Worm (Caenorhabditis elegans) whole organism, L1 larva: ENCODE measurements around the gene F08B12.4.
A peak's percentile ranks its signal among the peaks of the same experiment; 100 is the strongest.

Experiments used
- C04F5.9 ChIP-seq: sonication (generic microtip); optimal IDR thresholded peaks from 2 replicates; lab custom pipeline; 2016; ENCODE audit warnings: missing genetic modification characterization, missing compliant biosample characterization
- C16A3.4 ChIP-seq: fragments of 150-350 bp; optimal IDR thresholded peaks from 2 replicates; lab custom pipeline; 2014; ENCODE audit warnings: missing biosample characterization, missing genetic modification characterization
- C34B4.2 ChIP-seq: sonication (generic microtip); optimal IDR thresholded peaks from 2 replicates; lab custom pipeline; 2017; ENCODE audit warnings: mild to moderate bottlenecking, missing genetic modification characterization, missing compliant biosample characterization
- F16B12.6 ChIP-seq: fragments of 150-350 bp; optimal IDR thresholded peaks from 2 replicates; lab custom pipeline; 2014; ENCODE audit warnings: missing biosample characterization, missing genetic modification characterization
- aha-1 ChIP-seq: fragments of 150-350 bp; optimal IDR thresholded peaks from 2 replicates; lab custom pipeline; 2014; ENCODE audit warnings: missing biosample characterization, missing genetic modification characterization
- ama-1 ChIP-seq: fragments of 150-350 bp; optimal IDR thresholded peaks from 2 replicates; lab custom pipeline; 2014
- blmp-1 ChIP-seq: fragments of 150-350 bp; optimal IDR thresholded peaks from 2 replicates; lab custom pipeline; 2014; ENCODE audit warnings: missing biosample characterization, missing genetic modification characterization
- ceh-82 ChIP-seq, 3 experiments: fragments of 150-350 bp in 1 of 3; sonication (generic microtip) in 2 of 3; optimal IDR thresholded peaks; 2 replicates each; lab custom pipeline; 2014 to 2017; ENCODE audit warnings: missing biosample characterization in 3 of 3, missing genetic modification characterization in 3 of 3
- dpl-1 ChIP-seq, 3 experiments: fragments of 150-350 bp in 2 of 3; sonication (generic microtip) in 1 of 3; optimal IDR thresholded peaks; 2 replicates each; lab custom pipeline; 2014 to 2017; ENCODE audit warnings: missing biosample characterization in 3 of 3, missing genetic modification characterization in 3 of 3, missing genetic modification reagents in 3 of 3
- dsc-1 ChIP-seq: sonication (generic microtip); optimal IDR thresholded peaks from 2 replicates; lab custom pipeline; 2016; ENCODE audit warnings: mild to moderate bottlenecking, missing genetic modification characterization, missing compliant biosample characterization
- efl-1 ChIP-seq, 4 experiments: fragments of 150-350 bp; optimal IDR thresholded peaks in 3 of 4; peaks in 1 of 4; 1 replicate in 1 of 4; 2 replicates in 3 of 4; lab custom pipeline; 2014; ENCODE audit warnings: missing biosample characterization in 2 of 4, missing genetic modification characterization in 2 of 4, missing genetic modification reagents in 2 of 4
- egl-13 ChIP-seq: sonication (generic microtip); optimal IDR thresholded peaks from 2 replicates; lab custom pipeline; 2016; ENCODE audit warnings: missing genotype, missing genetic modification reagents, missing genetic modification characterization, missing compliant biosample characterization
- egl-27 ChIP-seq, 2 experiments: fragments of 150-350 bp in 1 of 2; sonication (generic microtip); optimal IDR thresholded peaks; 3 replicates each; lab custom pipeline; 2017 to 2018; ENCODE audit warnings: missing biosample characterization in 2 of 2, missing genetic modification characterization in 2 of 2, missing genetic modification reagents in 2 of 2
- elt-2 ChIP-seq: sonication (generic microtip); optimal IDR thresholded peaks from 2 replicates; lab custom pipeline; 2016; ENCODE audit warnings: missing genetic modification characterization, mild to moderate bottlenecking, inconsistent platforms, missing compliant biosample characterization, missing genetic modification reagents
- elt-3 ChIP-seq, 6 experiments: fragments of 150-350 bp in 1 of 6; sonication (generic microtip); optimal IDR thresholded peaks; 2 replicates each; lab custom pipeline; 2017 to 2018; ENCODE audit warnings: missing biosample characterization in 6 of 6, missing genetic modification characterization in 6 of 6, inconsistent platforms in 1 of 6
- grh-1 ChIP-seq: fragments of 200-800 bp; sonication (Bioruptor generic); IDR thresholded peaks from 2 replicates; pipeline ENCODE4 v1.3.6; 2022; ENCODE audit warnings: missing genetic modification reagents, missing genetic modification characterization, missing compliant biosample characterization
- irx-1 ChIP-seq: sonication (generic microtip); optimal IDR thresholded peaks from 2 replicates; lab custom pipeline; 2016; ENCODE audit warnings: missing genetic modification characterization, missing compliant biosample characterization
- jun-1 ChIP-seq: fragments of 150-350 bp; optimal IDR thresholded peaks from 2 replicates; lab custom pipeline; 2014; ENCODE audit warnings: missing biosample characterization, missing genetic modification reagents, missing genetic modification characterization
- lin-13 ChIP-seq: fragments of 150-350 bp; optimal IDR thresholded peaks from 2 replicates; lab custom pipeline; 2014; ENCODE audit warnings: missing biosample characterization, missing genetic modification reagents, missing genetic modification characterization
- lin-14 ChIP-seq: fragments of 200-800 bp; sonication (Bioruptor generic); optimal IDR thresholded peaks from 2 replicates; lab custom pipeline; 2018; ENCODE audit warnings: mild to moderate bottlenecking, missing genetic modification characterization, moderate library complexity, missing compliant biosample characterization
- lin-15B ChIP-seq: fragments of 150-350 bp; sonication (generic microtip); optimal IDR thresholded peaks from 3 replicates; lab custom pipeline; 2014; ENCODE audit warnings: missing biosample characterization, missing genetic modification characterization
- lin-35 ChIP-seq, 2 experiments: fragments of 150-350 bp; optimal IDR thresholded peaks; 2 replicates each; lab custom pipeline; 2014; ENCODE audit warnings: missing biosample characterization in 2 of 2, missing genetic modification characterization in 2 of 2, missing genetic modification reagents in 2 of 2
- lin-39 ChIP-seq: fragments of 150-350 bp; optimal IDR thresholded peaks from 2 replicates; lab custom pipeline; 2014; ENCODE audit warnings: missing biosample characterization, missing genetic modification reagents, missing genetic modification characterization
- lir-3 ChIP-seq: sonication (generic microtip); optimal IDR thresholded peaks from 2 replicates; lab custom pipeline; 2016; ENCODE audit warnings: mild to moderate bottlenecking, missing genetic modification characterization, moderate library complexity, missing compliant biosample characterization; ENCODE audit not compliant: poor library complexity
- lsy-2 ChIP-seq, 2 experiments: fragments of 150-350 bp; optimal IDR thresholded peaks; 2 replicates each; lab custom pipeline; 2014; ENCODE audit warnings: missing biosample characterization in 2 of 2, missing genetic modification characterization in 2 of 2
- mdl-1 ChIP-seq, 2 experiments: fragments of 150-350 bp; optimal IDR thresholded peaks; 2 replicates each; lab custom pipeline; 2014 to 2017; ENCODE audit warnings: missing biosample characterization in 2 of 2, missing genetic modification characterization in 2 of 2, inconsistent platforms in 1 of 2
- mep-1 ChIP-seq: fragments of 150-350 bp; optimal IDR thresholded peaks from 2 replicates; lab custom pipeline; 2014; ENCODE audit warnings: missing biosample characterization, missing genetic modification characterization
- nhr-11 ChIP-seq: fragments of 150-350 bp; optimal IDR thresholded peaks from 2 replicates; lab custom pipeline; 2014; ENCODE audit warnings: missing biosample characterization, missing genetic modification characterization
- nhr-19 ChIP-seq: fragments of 200-800 bp; sonication (Bioruptor generic); conservative IDR thresholded peaks from 2 replicates; pipeline ENCODE4 v1.3.6; 2022; ENCODE audit warnings: missing genetic modification characterization, missing compliant biosample characterization
- nhr-20 ChIP-seq: sonication (generic microtip); optimal IDR thresholded peaks from 2 replicates; lab custom pipeline; 2016; ENCODE audit warnings: mild to moderate bottlenecking, missing genetic modification characterization, missing compliant biosample characterization
- nhr-47 ChIP-seq: sonication (generic microtip); optimal IDR thresholded peaks from 2 replicates; lab custom pipeline; 2016; ENCODE audit warnings: mild to moderate bottlenecking, missing genetic modification characterization, moderate library complexity, missing compliant biosample characterization
- nhr-71 ChIP-seq: sonication (generic microtip); optimal IDR thresholded peaks from 2 replicates; lab custom pipeline; 2016; ENCODE audit warnings: mild to moderate bottlenecking, missing genetic modification characterization, moderate library complexity, missing compliant biosample characterization
- nhr-77 ChIP-seq: fragments of 150-350 bp; optimal IDR thresholded peaks from 2 replicates; lab custom pipeline; 2014; ENCODE audit warnings: missing biosample characterization, missing genetic modification characterization
- nhr-85 ChIP-seq: sonication (generic microtip); peaks from one replicate; lab custom pipeline; 2016; ENCODE audit warnings: missing genetic modification characterization, inconsistent platforms, missing compliant biosample characterization
- nhr-90 ChIP-seq: sonication (generic microtip); optimal IDR thresholded peaks from 2 replicates; lab custom pipeline; 2016; ENCODE audit warnings: mild to moderate bottlenecking, missing genetic modification characterization, missing compliant biosample characterization; ENCODE audit not compliant: poor library complexity
- rnt-1 ChIP-seq: sonication (generic microtip); optimal IDR thresholded peaks from 2 replicates; lab custom pipeline; 2016; ENCODE audit warnings: mild to moderate bottlenecking, missing genetic modification characterization, moderate library complexity, missing compliant biosample characterization
- skn-1 ChIP-seq: fragments of 150-350 bp; optimal IDR thresholded peaks from 2 replicates; lab custom pipeline; 2014; ENCODE audit warnings: missing biosample characterization, missing genetic modification characterization
- snu-23 ChIP-seq: sonication (generic microtip); optimal IDR thresholded peaks from 2 replicates; lab custom pipeline; 2016; ENCODE audit warnings: missing genetic modification characterization, missing compliant biosample characterization
- sup-37 ChIP-seq: fragments of 200-800 bp; sonication (Bioruptor generic); optimal IDR thresholded peaks from 2 replicates; lab custom pipeline; 2018; ENCODE audit warnings: mild to moderate bottlenecking, missing genetic modification characterization, missing compliant biosample characterization
- swsn-7 ChIP-seq: sonication (generic microtip); optimal IDR thresholded peaks from 2 replicates; lab custom pipeline; 2016; ENCODE audit warnings: missing genetic modification characterization, missing compliant biosample characterization
- tbx-2 ChIP-seq: sonication (generic microtip); optimal IDR thresholded peaks from 2 replicates; lab custom pipeline; 2016; ENCODE audit warnings: missing genetic modification characterization, missing compliant biosample characterization
- tlp-1 ChIP-seq: fragments of 150-350 bp; optimal IDR thresholded peaks from 2 replicates; lab custom pipeline; 2014; ENCODE audit warnings: missing biosample characterization, missing genetic modification characterization
- unc-130 ChIP-seq: fragments of 150-350 bp; optimal IDR thresholded peaks from 2 replicates; lab custom pipeline; 2017; ENCODE audit warnings: missing biosample characterization, missing genetic modification characterization, inconsistent platforms
- unc-62 ChIP-seq: fragments of 150-350 bp; optimal IDR thresholded peaks from 2 replicates; lab custom pipeline; 2014; ENCODE audit warnings: missing biosample characterization, missing genetic modification reagents, missing genetic modification characterization
- unc-86 ChIP-seq: sonication (generic microtip); optimal IDR thresholded peaks from 2 replicates; lab custom pipeline; 2016; ENCODE audit warnings: missing genetic modification characterization, missing compliant biosample characterization
- vab-15 ChIP-seq: sonication (generic microtip); optimal IDR thresholded peaks from 2 replicates; lab custom pipeline; 2017; ENCODE audit warnings: missing genotype, mild to moderate bottlenecking, missing genetic modification characterization, missing compliant biosample characterization
- xbp-1 ChIP-seq: sonication (generic microtip); optimal IDR thresholded peaks from 2 replicates; lab custom pipeline; 2016; ENCODE audit warnings: missing genetic modification characterization, missing compliant biosample characterization
- ztf-11 ChIP-seq, 2 experiments: sonication (generic microtip); optimal IDR thresholded peaks; 2 replicates each; lab custom pipeline; 2016 to 2017; ENCODE audit warnings: missing genetic modification characterization in 2 of 2, missing biosample characterization in 1 of 2, missing compliant biosample characterization in 1 of 2
- ztf-4 ChIP-seq: fragments of 150-350 bp; optimal IDR thresholded peaks from 2 replicates; lab custom pipeline; 2014; ENCODE audit warnings: missing biosample characterization, missing genetic modification characterization

Gene F08B12.4

DNA sequence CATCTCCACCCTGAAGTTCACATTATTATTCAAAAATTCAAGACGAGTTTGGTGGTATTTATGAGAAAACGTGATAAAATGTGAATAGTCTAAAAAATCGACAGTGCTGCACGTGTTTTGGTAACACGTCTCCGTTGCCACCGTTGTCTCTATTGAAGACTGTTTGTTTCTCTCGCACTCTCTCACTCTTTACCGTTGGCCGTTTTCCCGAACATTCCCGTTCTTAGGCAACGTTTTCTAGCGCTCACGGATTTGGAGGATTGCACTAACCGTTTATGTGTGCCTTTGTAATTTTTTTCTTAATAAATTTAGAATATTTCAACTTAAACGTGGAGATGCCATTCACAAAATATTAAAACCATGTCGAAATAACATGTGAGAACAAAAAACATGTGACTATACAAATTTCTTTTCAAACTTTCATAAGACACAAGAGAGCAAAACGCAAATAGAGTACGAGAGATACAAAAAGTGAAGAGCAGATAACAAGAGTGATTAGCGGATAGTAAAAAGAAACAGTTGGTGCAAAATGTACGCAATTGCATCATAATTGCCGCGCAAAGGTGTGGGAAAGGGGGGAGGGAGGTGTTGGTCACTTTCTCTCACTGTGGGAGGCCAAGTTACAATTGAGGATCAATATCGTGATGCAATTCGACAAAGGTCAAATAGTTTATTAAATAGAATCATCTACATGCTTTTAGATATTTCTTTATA lies 7.5 kb upstream of the F08B12.4 start, which contains the start of gene pek-1:
Gene pek-1, minus strand, starts transcription at position 51 of the 714 bp plus-strand sequence.
- TF ChIP-seq nhr-20 (tag; lab: Kevin White, UChicago) (peak; percentile 78), lin-13 (GFP tag; lab: Kevin White, UChicago) (peak; percentile 29), nhr-47 (tag; lab: Kevin White, UChicago) (peak; percentile 56), ama-1 (lab: Kevin White, UChicago) (no peak), nhr-71 (peak; percentile 88), swsn-7 (peak; percentile 56), unc-130 (peak; percentile 11), lin-39 (tag; lab: Kevin White, UChicago) (peak; percentile 73), unc-86 (tag; lab: Kevin White, UChicago) (no peak), lsy-2 (tag; optimal IDR thresholded peaks at IDR 0.05; lab: Kevin White, UChicago) (peak; percentile 47 to 59), mdl-1 (tag; optimal IDR thresholded peaks at IDR 0.05; lab: Kevin White, UChicago) (peak in 1 of 2 experiments; percentile 91), elt-3 (tag; optimal IDR thresholded peaks at IDR 0.05; lab: Kevin White, UChicago) (peak in 1 of 6 experiments; percentile 9), xbp-1 (tag; lab: Kevin White, UChicago) (peak; percentile 92), nhr-19 (GFP tag; lab: Robert Waterston, UW) (peak; percentile 60), lin-14 (GFP tag; lab: Kevin White, UChicago) (peak; percentile 71), vab-15 (no peak), ceh-82 (tag; optimal IDR thresholded peaks at IDR 0.05; lab: Kevin White, UChicago) (peak in 2 of 3 experiments; percentile 6 to 46), lin-35 (GFP tag; optimal IDR thresholded peaks at IDR 0.05; lab: Kevin White, UChicago) (peak; percentile 31 to 43), sup-37 (GFP tag; lab: Kevin White, UChicago) (peak; percentile 19), skn-1 (tag; lab: Kevin White, UChicago) (peak; percentile 22), irx-1 (tag; lab: Kevin White, UChicago) (peak; percentile 52), elt-2 (tag; lab: Kevin White, UChicago) (peak; percentile 52), rnt-1 (tag; lab: Kevin White, UChicago) (peak; percentile 75), unc-62 (GFP tag; lab: Kevin White, UChicago) (no peak), nhr-11 (tag; lab: Kevin White, UChicago) (peak; percentile 18), aha-1 (no peak), dsc-1 (tag; lab: Kevin White, UChicago) (peak; percentile 24), nhr-85 (tag; lab: Kevin White, UChicago) (peak; percentile 86), C04F5.9 (tag; lab: Kevin White, UChicago) (no peak), dpl-1 (GFP tag; optimal IDR thresholded peaks at IDR 0.05; lab: Kevin White, UChicago) (peak in 1 of 3 experiments; percentile 47), lir-3 (tag; lab: Kevin White, UChicago) (peak; percentile 48), jun-1 (tag; lab: Kevin White, UChicago) (peak; percentile 13), C16A3.4 (tag; lab: Kevin White, UChicago) (peak; percentile 10), efl-1 (optimal IDR thresholded peaks at IDR 0.05; lab: Kevin White, UChicago) (peak; percentile 5 to 12), efl-1 (GFP tag; optimal IDR thresholded peaks at IDR 0.05 in 1 of 2; lab: Kevin White, UChicago) (peak; percentile 4 to 95), lin-15B (tag; lab: Kevin White, UChicago) (no peak), egl-13 (peak; percentile 15), ztf-11 (tag; optimal IDR thresholded peaks at IDR 0.05; lab: Kevin White, UChicago) (peak in 1 of 2 experiments; percentile 35), C34B4.2 (tag; lab: Kevin White, UChicago) (no peak), egl-27 (tag; optimal IDR thresholded peaks at IDR 0.05; lab: Kevin White, UChicago) (no peak), mep-1 (peak; percentile 70), F16B12.6 (peak; percentile 77), nhr-90 (tag; lab: Kevin White, UChicago) (peak; percentile 55), tbx-2 (tag; lab: Kevin White, UChicago) (peak; percentile 55), tlp-1 (tag; lab: Kevin White, UChicago) (no peak), nhr-77 (tag; lab: Kevin White, UChicago) (peak; percentile 36), blmp-1 (tag; lab: Kevin White, UChicago) (peak; percentile 96), snu-23 (GFP tag; lab: Kevin White, UChicago) (peak; percentile 70), grh-1 (GFP tag; lab: Robert Waterston, UW) (0 out of 2 replicates have a peak, but pooled peaks have one; percentile 12), ztf-4 (tag; lab: Kevin White, UChicago) (peak; percentile 17)
- TF ChIP-seq, all 84 proteins: peak for 39
